Worm (Caenorhabditis elegans): Measurements from ENCODE around the gene fipr-1.

- TF ChIP-seq tab-1 (GFP tag; IDR thresholded peaks at IDR 0.05) (no peak), ref-1 (GFP tag; conservative IDR thresholded peaks at IDR 0.05) (no peak), med-1 (GFP tag; optimal IDR thresholded peaks at IDR 0.05; ENCODE audit: insufficient read depth) (no peak), T22C8.4 (GFP tag; IDR thresholded peaks at IDR 0.05) (no peak), cog-1 (tag; optimal IDR thresholded peaks at IDR 0.05) (no peak), flt-1 (GFP tag; IDR thresholded peaks at IDR 0.05) (peak; percentile 54; the same call in 1 of the 2 replicates), ztf-29 (GFP tag; IDR thresholded peaks at IDR 0.05) (no peak), ztf-23 (GFP tag; IDR thresholded peaks at IDR 0.05) (no peak), klf-2 (GFP tag; conservative IDR thresholded peaks at IDR 0.05) (no peak)
These were observed 7.2 kb downstream of the fipr-1 start for ce11 chrV:12354193-12354830.

Data from whole organism, midembryonic.